Fruit fly (Drosophila melanogaster): ENCODE results near the gene CG3168.

The CG3168 gene

DNA sequence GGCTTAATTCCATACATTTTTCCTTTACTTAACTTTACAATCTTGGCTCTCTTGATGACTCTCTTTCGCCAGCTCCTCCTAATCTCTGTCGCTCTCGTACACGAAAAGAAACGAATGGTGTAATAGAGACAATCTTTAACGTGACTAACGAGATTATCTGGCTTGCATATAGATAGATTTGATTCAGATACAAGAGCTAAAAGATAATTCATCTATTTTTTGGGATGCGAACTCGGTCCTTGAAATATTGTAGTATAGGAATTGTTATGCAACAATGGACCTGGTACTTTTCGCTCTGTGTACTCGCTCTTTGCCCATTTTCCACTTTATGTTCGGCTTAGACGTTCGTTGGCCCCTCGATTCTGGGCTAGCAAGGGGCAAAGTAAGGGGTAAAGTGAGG, 28.5 kb downstream of the CG3168 start (continued):
- TF ChIP-seq Dad (GFP tag; optimal IDR thresholded peaks at IDR 0.05) (peak; percentile 66), jumu (GFP tag; optimal IDR thresholded peaks at IDR 0.05) (peak; percentile 77), z (GFP tag; IDR thresholded peaks at IDR 0.05) (no peak), Ssrp (tag; optimal IDR thresholded peaks at IDR 0.05) (peak; percentile 66), fd64A (GFP tag; optimal IDR thresholded peaks at IDR 0.05) (peak; percentile 54), amos (GFP tag; IDR thresholded peaks at IDR 0.05; ENCODE audit: partially characterized antibody) (no peak), CG3163 (GFP tag; optimal IDR thresholded peaks at IDR 0.05) (peak; percentile 83), CG13123 (GFP tag; optimal IDR thresholded peaks at IDR 0.05) (peak; percentile 57), Hmx (GFP tag; optimal IDR thresholded peaks at IDR 0.05) (peak; percentile 5), CG7556 (GFP tag; optimal IDR thresholded peaks at IDR 0.05) (peak; percentile 86), Neu2 (GFP tag; optimal IDR thresholded peaks at IDR 0.05; ENCODE audit: borderline replicate concordance) (no peak), pum (GFP tag; optimal IDR thresholded peaks at IDR 0.05) (peak; percentile 71), sqz (GFP tag; optimal IDR thresholded peaks at IDR 0.05) (peak; percentile 24), CG12071 (GFP tag; optimal IDR thresholded peaks at IDR 0.05) (peak; percentile 80), maf-S (GFP tag; optimal IDR thresholded peaks at IDR 0.05) (peak; percentile 60), CG6175 (GFP tag; IDR thresholded peaks at IDR 0.05) (no peak), sna (GFP tag; IDR thresholded peaks at IDR 0.05; ENCODE audit: partially characterized antibody) (no peak), unpg (GFP tag; optimal IDR thresholded peaks at IDR 0.05) (peak; percentile 83), CG8478 (optimal IDR thresholded peaks at IDR 0.05) (no peak), mam (GFP tag; optimal IDR thresholded peaks at IDR 0.05) (peak; percentile 77), ATbp (GFP tag; optimal IDR thresholded peaks at IDR 0.05) (peak; percentile 82), CG7357 (GFP tag; IDR thresholded peaks at IDR 0.05) (peak; percentile 30; the same call in 1 of the 3 replicates), CG10979 (tag; optimal IDR thresholded peaks at IDR 0.05) (peak; percentile 83), CG12104 (GFP tag; optimal IDR thresholded peaks at IDR 0.05) (peak; percentile 53), lab (GFP tag; optimal IDR thresholded peaks at IDR 0.05) (peak; percentile 89), run (tag; optimal IDR thresholded peaks at IDR 0.05) (peak; percentile 49), dm (GFP tag; optimal IDR thresholded peaks at IDR 0.05) (peak; percentile 50), Sox100B (GFP tag; optimal IDR thresholded peaks at IDR 0.05) (peak; percentile 64), Gsc (GFP tag; IDR thresholded peaks at IDR 0.05) (peak; percentile 30; the same call in 1 of the 2 replicates), Sry-δ (GFP tag; optimal IDR thresholded peaks at IDR 0.05) (peak; percentile 28), CG34422 (GFP tag; IDR thresholded peaks at IDR 0.05) (peak; percentile 55; the same call in 1 of the 3 replicates), eyg (GFP tag; optimal IDR thresholded peaks at IDR 0.05) (peak; percentile 69), CG9437 (GFP tag; optimal IDR thresholded peaks at IDR 0.05) (peak; percentile 66), Ets65A (GFP tag) (peak; percentile 97), corto (GFP tag; optimal IDR thresholded peaks at IDR 0.05) (peak; percentile 45), CG11247 (GFP tag; IDR thresholded peaks at IDR 0.05) (peak; percentile 62), lbe (GFP tag; optimal IDR thresholded peaks at IDR 0.05) (no peak), tgo (GFP tag; IDR thresholded peaks at IDR 0.05) (peak; percentile 79), sob (GFP tag; IDR thresholded peaks at IDR 0.05) (peak; percentile 74), Sin3A (optimal IDR thresholded peaks at IDR 0.05) (no peak), sens-2 (GFP tag; IDR thresholded peaks at IDR 0.05) (no peak), Vsx1 (GFP tag; optimal IDR thresholded peaks at IDR 0.05) (peak; percentile 35), crp (GFP tag; optimal IDR thresholded peaks at IDR 0.05) (no peak), MESR4 (GFP tag; optimal IDR thresholded peaks at IDR 0.05) (peak; percentile 15), pros (GFP tag; optimal IDR thresholded peaks at IDR 0.05) (no peak), fd3F (GFP tag; optimal IDR thresholded peaks at IDR 0.05) (peak; percentile 65), Rfx (GFP tag; IDR thresholded peaks at IDR 0.05) (peak; percentile 85), pnt (GFP tag; optimal IDR thresholded peaks at IDR 0.05) (peak; percentile 74), insv (GFP tag; optimal IDR thresholded peaks at IDR 0.05) (no peak), NfI (GFP tag; optimal IDR thresholded peaks at IDR 0.05) (peak; percentile 72), CG4854 (GFP tag; optimal IDR thresholded peaks at IDR 0.05) (peak; percentile 42), HmgZ (tag; optimal IDR thresholded peaks at IDR 0.05) (peak; percentile 75)

All from whole organism, embryonic.